Worm (Caenorhabditis elegans) whole organism, L2 larva: Measurements from ENCODE around the gene hpo-31.

ENCODE experiments used
- C34F6.9 ChIP-seq: fragments of 150-350 bp; optimal IDR thresholded peaks from 2 replicates; lab custom pipeline; 2014; ENCODE audit warnings: missing biosample characterization, missing genetic modification characterization
- R02D3.7 ChIP-seq: fragments of 150-350 bp; optimal IDR thresholded peaks from 2 replicates; lab custom pipeline; 2014; ENCODE audit warnings: missing biosample characterization, missing genetic modification characterization
- Y55F3AM.14 ChIP-seq: fragments of 200-800 bp; sonication (Bioruptor generic); optimal IDR thresholded peaks from 2 replicates; lab custom pipeline; 2018; ENCODE audit warnings: mild to moderate bottlenecking, missing genetic modification characterization, missing compliant biosample characterization
- ZK546.5 ChIP-seq: sonication (generic microtip); optimal IDR thresholded peaks from 2 replicates; lab custom pipeline; 2017; ENCODE audit warnings: missing biosample characterization, missing genetic modification characterization
- alr-1 ChIP-seq: fragments of 150-350 bp; optimal IDR thresholded peaks from 2 replicates; lab custom pipeline; 2014; ENCODE audit warnings: missing biosample characterization, missing genetic modification characterization
- aly-2 ChIP-seq: fragments of 150-350 bp; optimal IDR thresholded peaks from 2 replicates; lab custom pipeline; 2014; ENCODE audit warnings: missing biosample characterization, missing genetic modification characterization
- ama-1 ChIP-seq: fragments of 150-350 bp; optimal IDR thresholded peaks from 2 replicates; lab custom pipeline; 2018; ENCODE audit warnings: inconsistent platforms
- blmp-1 ChIP-seq: sonication (generic microtip); optimal IDR thresholded peaks from 2 replicates; lab custom pipeline; 2017; ENCODE audit warnings: missing genetic modification characterization, mild to moderate bottlenecking, missing compliant biosample characterization, antibody characterized with exemption, moderate library complexity; ENCODE audit not compliant: insufficient read depth
- ceh-16 ChIP-seq: fragments of 150-350 bp; optimal IDR thresholded peaks from 2 replicates; lab custom pipeline; 2014; ENCODE audit warnings: missing biosample characterization, missing genetic modification characterization
- ceh-82 ChIP-seq: fragments of 150-350 bp; optimal IDR thresholded peaks from 2 replicates; lab custom pipeline; 2014; ENCODE audit warnings: missing biosample characterization, missing genetic modification characterization
- crh-2 ChIP-seq: sonication (generic microtip); optimal IDR thresholded peaks from 2 replicates; lab custom pipeline; 2017; ENCODE audit warnings: missing biosample characterization, missing genetic modification characterization
- egl-27 ChIP-seq: sonication (generic microtip); optimal IDR thresholded peaks from 3 replicates; lab custom pipeline; 2017; ENCODE audit warnings: missing biosample characterization, missing genetic modification reagents, missing genetic modification characterization
- elt-1 ChIP-seq: fragments of 150-350 bp; optimal IDR thresholded peaks from 2 replicates; lab custom pipeline; 2014; ENCODE audit warnings: missing biosample characterization, missing genetic modification characterization
- elt-3 ChIP-seq: sonication (generic microtip); optimal IDR thresholded peaks from 2 replicates; lab custom pipeline; 2017; ENCODE audit warnings: missing biosample characterization, missing genetic modification characterization
- fos-1 ChIP-seq: fragments of 150-350 bp; optimal IDR thresholded peaks from 2 replicates; lab custom pipeline; 2014; ENCODE audit warnings: missing biosample characterization, missing genetic modification characterization
- gmeb-1 ChIP-seq: fragments of 150-350 bp; optimal IDR thresholded peaks from 2 replicates; lab custom pipeline; 2014; ENCODE audit warnings: missing biosample characterization, missing genetic modification characterization
- lin-11 ChIP-seq: fragments of 150-350 bp; sonication (generic microtip); optimal IDR thresholded peaks from 2 replicates; lab custom pipeline; 2014; ENCODE audit warnings: missing biosample characterization, missing genetic modification characterization, inconsistent platforms, mixed read lengths
- lin-13 ChIP-seq: fragments of 150-350 bp; optimal IDR thresholded peaks from 2 replicates; lab custom pipeline; 2014; ENCODE audit warnings: missing biosample characterization, missing genetic modification reagents, missing genetic modification characterization
- lsy-2 ChIP-seq, 2 experiments: fragments of 150-350 bp in 1 of 2; sonication (generic microtip) in 1 of 2; optimal IDR thresholded peaks; 2 replicates each; lab custom pipeline; 2014 to 2017; ENCODE audit warnings: missing biosample characterization in 2 of 2, missing genetic modification characterization in 2 of 2
- mab-5 ChIP-seq: fragments of 150-350 bp; optimal IDR thresholded peaks from 2 replicates; lab custom pipeline; 2014; ENCODE audit warnings: missing biosample characterization, missing genetic modification characterization
- mbf-1 ChIP-seq: sonication (generic microtip); optimal IDR thresholded peaks from 2 replicates; lab custom pipeline; 2017; ENCODE audit warnings: missing biosample characterization, missing genetic modification characterization
- nhr-10 ChIP-seq: sonication (generic microtip); optimal IDR thresholded peaks from 2 replicates; lab custom pipeline; 2017; ENCODE audit warnings: missing biosample characterization, missing genetic modification characterization
- nhr-11 ChIP-seq: fragments of 150-350 bp; optimal IDR thresholded peaks from 2 replicates; lab custom pipeline; 2014; ENCODE audit warnings: missing biosample characterization, missing genetic modification characterization
- nhr-129 ChIP-seq: fragments of 150-350 bp; optimal IDR thresholded peaks from 2 replicates; lab custom pipeline; 2014; ENCODE audit warnings: missing biosample characterization, missing genetic modification characterization
- nhr-21 ChIP-seq: fragments of 150-350 bp; optimal IDR thresholded peaks from 2 replicates; lab custom pipeline; 2014; ENCODE audit warnings: missing biosample characterization, missing genetic modification characterization
- nhr-23 ChIP-seq: fragments of 150-350 bp; optimal IDR thresholded peaks from 2 replicates; lab custom pipeline; 2014; ENCODE audit warnings: missing biosample characterization, missing genetic modification reagents, missing genetic modification characterization
- nhr-237 ChIP-seq: fragments of 150-350 bp; optimal IDR thresholded peaks from 2 replicates; lab custom pipeline; 2014; ENCODE audit warnings: missing biosample characterization, missing genetic modification characterization
- nhr-25 ChIP-seq: fragments of 150-350 bp; sonication (generic microtip); optimal IDR thresholded peaks from 3 replicates; lab custom pipeline; 2014; ENCODE audit warnings: missing biosample characterization, missing genetic modification characterization
- nhr-77 ChIP-seq: fragments of 150-350 bp; optimal IDR thresholded peaks from 2 replicates; lab custom pipeline; 2014; ENCODE audit warnings: missing biosample characterization, missing genetic modification characterization
- peb-1 ChIP-seq: fragments of 150-350 bp; optimal IDR thresholded peaks from 2 replicates; lab custom pipeline; 2014; ENCODE audit warnings: missing biosample characterization, missing genetic modification characterization
- sem-4 ChIP-seq: fragments of 150-350 bp; optimal IDR thresholded peaks from 2 replicates; lab custom pipeline; 2014; ENCODE audit warnings: missing biosample characterization, missing genetic modification reagents, missing genetic modification characterization
- sma-3 ChIP-seq: sonication (generic microtip); optimal IDR thresholded peaks from 2 replicates; lab custom pipeline; 2016; ENCODE audit warnings: missing genetic modification reagents, missing genetic modification characterization, missing compliant biosample characterization
- sma-9 ChIP-seq, 2 experiments: fragments of 150-350 bp in 1 of 2; sonication (generic microtip) in 1 of 2; optimal IDR thresholded peaks; 2 replicates each; lab custom pipeline; 2014 to 2016; ENCODE audit warnings: missing genetic modification characterization in 2 of 2, mild to moderate bottlenecking in 1 of 2, missing biosample characterization in 1 of 2, missing compliant biosample characterization in 1 of 2, missing genetic modification reagents in 1 of 2, moderate library complexity in 1 of 2
- snpc-4 ChIP-seq: fragments of 150-350 bp; optimal IDR thresholded peaks from 2 replicates; lab custom pipeline; 2014; ENCODE audit warnings: missing biosample characterization, missing genetic modification characterization
- unc-39 ChIP-seq: fragments of 150-350 bp; optimal IDR thresholded peaks from 2 replicates; lab custom pipeline; 2014; ENCODE audit warnings: missing biosample characterization, missing genetic modification characterization
- unc-55 ChIP-seq: fragments of 150-350 bp; sonication (generic microtip); optimal IDR thresholded peaks from 3 replicates; lab custom pipeline; 2014; ENCODE audit warnings: missing biosample characterization, missing genetic modification reagents, missing genetic modification characterization
- unc-62 ChIP-seq: fragments of 150-350 bp; optimal IDR thresholded peaks from 2 replicates; lab custom pipeline; 2014; ENCODE audit warnings: missing biosample characterization, missing genetic modification reagents, missing genetic modification characterization
- zag-1 ChIP-seq: fragments of 150-350 bp; optimal IDR thresholded peaks from 2 replicates; lab custom pipeline; 2014; ENCODE audit warnings: missing biosample characterization, missing genetic modification characterization
- ztf-1 ChIP-seq: fragments of 200-800 bp; sonication (Bioruptor generic); conservative IDR thresholded peaks from 2 replicates; pipeline ENCODE4 v1.3.6; 2022; ENCODE audit warnings: missing genetic modification characterization, missing compliant biosample characterization
- ztf-11 ChIP-seq: sonication (generic microtip); optimal IDR thresholded peaks from 2 replicates; lab custom pipeline; 2017; ENCODE audit warnings: missing biosample characterization, missing genetic modification characterization
- ztf-4 ChIP-seq: fragments of 150-350 bp; optimal IDR thresholded peaks from 2 replicates; lab custom pipeline; 2014; ENCODE audit warnings: missing biosample characterization, missing genetic modification characterization

The hpo-31 gene

DNA sequence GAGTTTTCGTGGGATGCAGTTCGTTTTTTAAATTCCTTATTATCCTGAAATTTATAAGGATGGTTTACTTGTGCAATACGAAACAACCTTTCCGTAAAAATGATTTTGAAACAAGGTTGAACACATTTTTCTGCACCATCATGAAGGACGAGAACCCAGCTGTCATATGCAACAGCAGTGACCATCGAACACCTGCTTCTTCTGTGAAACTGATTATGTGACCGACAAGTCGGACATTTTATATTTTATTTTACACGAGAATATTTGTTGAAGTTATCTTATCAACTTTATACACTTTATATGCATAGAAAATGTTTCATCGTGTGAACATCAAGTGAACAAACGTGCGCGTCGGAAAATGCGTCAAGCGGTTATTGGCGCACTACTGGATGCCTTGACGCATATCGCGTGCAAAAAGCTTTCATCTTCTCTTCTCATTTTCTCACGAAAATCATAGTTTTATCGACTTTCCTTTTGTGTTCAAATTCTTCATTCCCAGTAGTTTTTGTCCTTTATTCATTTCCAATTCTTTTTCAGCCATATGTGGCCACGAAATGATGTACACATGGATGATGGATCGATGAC, 3.9 kb upstream of the hpo-31 start, which contains the start of gene sel-10:
TSS of gene sel-10 (plus strand) at position 538 of the 585 bp plus-strand sequence.
- TF ChIP-seq lin-13 (GFP tag; lab: Kevin White, UChicago) (peak; percentile 49), nhr-129 (tag; lab: Kevin White, UChicago) (peak; percentile 83), nhr-21 (peak; percentile 27), fos-1 (peak; percentile 75), unc-39 (tag; lab: Kevin White, UChicago) (no peak), snpc-4 (tag; lab: Kevin White, UChicago) (peak; percentile 41), nhr-237 (no peak), elt-3 (tag; lab: Kevin White, UChicago) (no peak), blmp-1 (tag; lab: Kevin White, UChicago) (no peak), crh-2 (tag; lab: Kevin White, UChicago) (peak; percentile 60), nhr-25 (tag; lab: Kevin White, UChicago) (no peak), lin-11 (tag; lab: Kevin White, UChicago) (peak; percentile 29), egl-27 (tag; lab: Kevin White, UChicago) (peak; percentile 37), mab-5 (tag; lab: Kevin White, UChicago) (peak; percentile 39), ztf-4 (peak; percentile 5), Y55F3AM.14 (GFP tag; lab: Kevin White, UChicago) (no peak), unc-55 (GFP tag; lab: Kevin White, UChicago) (peak; percentile 85), sma-3 (GFP tag; lab: Kevin White, UChicago) (peak; percentile 68), C34F6.9 (tag; lab: Kevin White, UChicago) (peak; percentile 89), R02D3.7 (tag; lab: Kevin White, UChicago) (no peak), ztf-1 (GFP tag; lab: Robert Waterston, UW) (no peak), sem-4 (peak; percentile 55), nhr-10 (no peak), alr-1 (tag; lab: Kevin White, UChicago) (no peak), lsy-2 (tag; optimal IDR thresholded peaks at IDR 0.05; lab: Kevin White, UChicago) (peak; percentile 78 to 87), ceh-82 (tag; lab: Kevin White, UChicago) (no peak), nhr-11 (tag; lab: Kevin White, UChicago) (no peak), gmeb-1 (tag; lab: Kevin White, UChicago) (peak; percentile 81), nhr-23 (tag; lab: Kevin White, UChicago) (no peak), aly-2 (tag; lab: Kevin White, UChicago) (no peak), sma-9 (GFP tag; optimal IDR thresholded peaks at IDR 0.05; lab: Kevin White, UChicago) (peak; percentile 79), sma-9 (tag; optimal IDR thresholded peaks at IDR 0.05; lab: Kevin White, UChicago) (no peak), peb-1 (tag; lab: Kevin White, UChicago) (no peak)

DNA sequence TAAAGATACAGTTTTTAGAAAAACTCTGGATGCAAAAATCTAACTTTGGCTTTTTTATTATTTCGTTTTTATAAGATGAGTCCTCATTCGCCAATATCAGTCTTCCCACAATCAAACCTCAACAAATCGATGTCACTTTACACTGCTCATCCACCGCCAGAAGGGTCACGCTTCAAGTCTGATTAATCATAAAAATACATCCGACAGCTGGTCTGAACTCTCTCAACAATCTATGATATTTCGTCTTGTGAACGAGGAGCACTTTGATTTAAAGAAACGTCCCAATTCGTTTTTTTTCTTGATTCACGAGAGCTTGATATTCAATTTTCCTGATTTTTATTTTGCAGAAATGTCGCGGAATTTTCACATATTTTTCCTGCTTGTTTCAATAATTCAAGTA, 5.1 kb downstream of the hpo-31 start, which contains the start of gene nrf-5:
TSS of gene nrf-5 (plus strand) at position 348 of the 400 bp plus-strand sequence.
- no peak for TF ChIP-seq mbf-1 (tag; lab: Kevin White, UChicago)
- TF ChIP-seq nhr-77 (tag; lab: Kevin White, UChicago) = no peak
- no peak for TF ChIP-seq nhr-10
- TF ChIP-seq ztf-11 = no peak
- TF ChIP-seq sma-9 (GFP tag; optimal IDR thresholded peaks at IDR 0.05; lab: Kevin White, UChicago) = no peak
- TF ChIP-seq sma-9 (tag; optimal IDR thresholded peaks at IDR 0.05; lab: Kevin White, UChicago) = no peak
- TF ChIP-seq zag-1 = no peak
- no peak for TF ChIP-seq sem-4
- TF ChIP-seq sma-3 (GFP tag; lab: Kevin White, UChicago) = no peak
- TF ChIP-seq lsy-2 (tag; optimal IDR thresholded peaks at IDR 0.05; lab: Kevin White, UChicago) = no peak
- TF ChIP-seq nhr-237 = no peak
- TF ChIP-seq nhr-25 (tag; lab: Kevin White, UChicago) = no peak
- no peak for TF ChIP-seq unc-62 (GFP tag; lab: Kevin White, UChicago)
- TF ChIP-seq ztf-4 = no peak
- no peak for TF ChIP-seq elt-1 (tag; lab: Kevin White, UChicago)
- TF ChIP-seq elt-3 (tag; lab: Kevin White, UChicago) = no peak
- TF ChIP-seq unc-55 (GFP tag; lab: Kevin White, UChicago) = no peak

DNA sequence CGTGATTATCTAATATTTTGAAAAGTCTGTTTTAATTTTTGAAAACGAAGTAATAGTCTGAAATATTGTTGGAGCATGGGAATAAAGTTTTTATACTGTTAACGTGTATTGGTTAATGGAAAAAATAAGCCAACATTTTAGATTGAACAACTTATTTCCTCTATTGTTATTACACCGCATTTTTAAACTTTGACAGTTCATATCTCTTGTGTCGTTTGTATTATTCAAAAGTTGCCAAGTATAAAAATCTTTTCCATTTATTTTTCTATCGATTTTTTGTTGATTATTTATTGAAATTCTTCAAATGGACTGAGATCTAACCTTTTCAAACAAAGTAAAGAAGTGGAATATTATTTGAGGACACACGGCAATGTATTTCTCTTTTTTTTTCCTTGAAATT, 8.0 kb downstream of the hpo-31 start, which contains the start of gene str-165:
TSS of gene str-165 (plus strand) at position 301 of the 400 bp plus-strand sequence.
- no peak for TF ChIP-seq unc-62 (GFP tag; lab: Kevin White, UChicago)
- TF ChIP-seq sem-4 = no peak
- no peak for TF ChIP-seq ceh-82 (tag; lab: Kevin White, UChicago)
- TF ChIP-seq nhr-11 (tag; lab: Kevin White, UChicago) = no peak
- no peak for TF ChIP-seq ZK546.5 (tag; lab: Kevin White, UChicago)
- no peak for TF ChIP-seq lin-13 (GFP tag; lab: Kevin White, UChicago)
- no peak for TF ChIP-seq ztf-4
- no peak for TF ChIP-seq blmp-1 (tag; lab: Kevin White, UChicago)
- TF ChIP-seq mab-5 (tag; lab: Kevin White, UChicago) = no peak
- TF ChIP-seq nhr-25 (tag; lab: Kevin White, UChicago) = no peak
- no peak for TF ChIP-seq ama-1
- TF ChIP-seq unc-39 (tag; lab: Kevin White, UChicago) = no peak
- TF ChIP-seq mbf-1 (tag; lab: Kevin White, UChicago) = no peak
- TF ChIP-seq Y55F3AM.14 (GFP tag; lab: Kevin White, UChicago) = no peak
- TF ChIP-seq nhr-21 = no peak
- no peak for TF ChIP-seq sma-3 (GFP tag; lab: Kevin White, UChicago)
- no peak for TF ChIP-seq ceh-16 (tag; lab: Kevin White, UChicago)
- TF ChIP-seq, all 48 proteins: peak for 0
